Worm (Caenorhabditis elegans) whole organism, L3 larva: ENCODE measurements around the gene tbc-14.

Source experiments
- ama-1 ChIP-seq: fragments of 150-350 bp; optimal IDR thresholded peaks from 2 replicates; lab custom pipeline; 2018
- ceh-16 ChIP-seq: sonication (generic microtip); optimal IDR thresholded peaks from 2 replicates; lab custom pipeline; 2017; ENCODE audit warnings: missing biosample characterization, missing genetic modification characterization
- ceh-9 ChIP-seq: sonication (generic microtip); optimal IDR thresholded peaks from 2 replicates; lab custom pipeline; 2018; ENCODE audit warnings: missing biosample characterization, missing genetic modification characterization
- fkh-10 ChIP-seq: sonication (generic microtip); optimal IDR thresholded peaks from 2 replicates; lab custom pipeline; 2017; ENCODE audit warnings: missing biosample characterization, missing genetic modification reagents, missing genetic modification characterization
- fkh-2 ChIP-seq: fragments of 150-350 bp; optimal IDR thresholded peaks from 2 replicates; lab custom pipeline; 2014; ENCODE audit warnings: missing biosample characterization, missing genetic modification reagents, missing genetic modification characterization
- nhr-77 ChIP-seq: fragments of 150-350 bp; optimal IDR thresholded peaks from 2 replicates; lab custom pipeline; 2014; ENCODE audit warnings: missing biosample characterization, missing genetic modification characterization

DNA sequence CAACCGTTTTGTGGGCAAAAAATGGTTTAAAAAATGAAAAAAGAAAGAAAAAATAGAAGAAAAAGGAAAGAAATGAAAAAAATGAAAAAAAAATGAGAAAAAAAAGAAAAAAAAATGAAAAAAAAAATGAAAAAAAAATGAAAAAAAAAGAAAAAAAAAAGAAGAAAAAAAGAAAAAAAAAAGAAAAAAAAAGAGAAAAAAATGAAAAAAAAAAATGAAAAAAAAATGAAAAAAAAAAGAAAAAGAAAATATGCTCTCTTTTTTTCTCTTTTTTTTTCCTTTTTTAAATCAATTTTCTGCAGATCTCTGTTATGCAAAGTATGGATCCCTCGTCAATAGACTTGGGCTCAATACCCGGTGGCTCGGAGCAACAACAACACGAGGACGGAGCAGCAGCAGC, 41.6 kb downstream of the tbc-14 start, which contains the start of gene efl-2:
- TF ChIP-seq ama-1 (lab: Kevin White, UChicago): no peak
- no peak for TF ChIP-seq ceh-16
- TF ChIP-seq nhr-77 (tag; lab: Kevin White, UChicago): no peak
- no peak for TF ChIP-seq fkh-2 (tag; lab: Kevin White, UChicago)
- no peak for TF ChIP-seq ceh-9
- no peak for TF ChIP-seq fkh-10 (GFP tag; lab: Kevin White, UChicago)
